Fruit fly (Drosophila melanogaster) whole organism, embryonic: ENCODE measurements around the gene lili.

ENCODE experiments used
- Ada2b ChIP-seq: fragments of 200-800 bp; sonication (Bioruptor generic); IDR thresholded peaks from 2 replicates; pipeline ENCODE4 v1.3.6; 2022; ENCODE audit warnings: missing biosample characterization, missing genetic modification characterization
- CG10654 ChIP-seq: fragments of 200-800 bp; sonication (Bioruptor generic); optimal IDR thresholded peaks from 2 replicates; lab custom pipeline; 2016; ENCODE audit warnings: missing biosample characterization, missing genetic modification characterization
- CG11398 ChIP-seq: fragments of 200-800 bp; sonication (Bioruptor generic); optimal IDR thresholded peaks from 2 replicates; lab custom pipeline; 2016; ENCODE audit warnings: missing biosample characterization, missing genetic modification characterization
- CG11695 ChIP-seq: fragments of 200-800 bp; sonication (Bioruptor generic); IDR thresholded peaks from 3 replicates; pipeline ENCODE4 v1.3.6; 2022; ENCODE audit warnings: missing biosample characterization, missing genetic modification characterization
- CG12236 ChIP-seq: fragments of 200-800 bp; sonication (Bioruptor generic); optimal IDR thresholded peaks from 2 replicates; lab custom pipeline; 2016; ENCODE audit warnings: missing biosample characterization, missing genetic modification characterization
- CG13296 ChIP-seq: fragments of 200-800 bp; sonication (Bioruptor generic); optimal IDR thresholded peaks from 3 replicates; lab custom pipeline; 2018; ENCODE audit warnings: missing biosample characterization, mild to moderate bottlenecking, missing genetic modification characterization
- CG16815 ChIP-seq: fragments of 200-800 bp; sonication (Bioruptor generic); optimal IDR thresholded peaks from 3 replicates; lab custom pipeline; 2017; ENCODE audit warnings: missing biosample characterization, mild to moderate bottlenecking, missing genetic modification characterization
- CG17385 ChIP-seq: fragments of 200-800 bp; sonication (Bioruptor generic); optimal IDR thresholded peaks from 3 replicates; lab custom pipeline; 2018; ENCODE audit warnings: missing biosample characterization, mild to moderate bottlenecking, missing genetic modification characterization
- CG1832 ChIP-seq: fragments of 200-800 bp; sonication (Bioruptor generic); optimal IDR thresholded peaks from 2 replicates; lab custom pipeline; 2017; ENCODE audit warnings: missing biosample characterization, mild to moderate bottlenecking, missing genetic modification characterization, inconsistent platforms
- CG18619 ChIP-seq: fragments of 200-800 bp; sonication (Bioruptor generic); optimal IDR thresholded peaks from 3 replicates; lab custom pipeline; 2017; ENCODE audit warnings: missing biosample characterization, mild to moderate bottlenecking, missing genetic modification characterization
- CG2199 ChIP-seq: fragments of 200-800 bp; sonication (Bioruptor generic); IDR thresholded peaks from 3 replicates; pipeline ENCODE4 v1.3.6; 2022; ENCODE audit warnings: missing biosample characterization, missing genetic modification characterization
- CG32532 ChIP-seq: fragments of 200-800 bp; sonication (Bioruptor generic); IDR thresholded peaks from 2 replicates; pipeline ENCODE4 v1.3.6; 2022; ENCODE audit warnings: missing biosample characterization, missing genetic modification characterization
- CG4328 ChIP-seq: fragments of 200-800 bp; sonication (Bioruptor generic); optimal IDR thresholded peaks from 3 replicates; lab custom pipeline; 2017; ENCODE audit warnings: missing biosample characterization, missing genetic modification reagents, missing genetic modification characterization
- CG4360 ChIP-seq: fragments of 200-800 bp; sonication (Bioruptor generic); IDR thresholded peaks from 2 replicates; pipeline ENCODE4 v1.3.6; 2022; ENCODE audit warnings: missing biosample characterization, missing genetic modification characterization
- CG6791 ChIP-seq: fragments of 200-800 bp; sonication (Bioruptor generic); IDR thresholded peaks from 3 replicates; pipeline ENCODE4 v1.3.6; 2022; ENCODE audit warnings: missing biosample characterization, missing genetic modification characterization; ENCODE audit not compliant: partially characterized antibody
- CG6854 ChIP-seq: fragments of 200-800 bp; sonication (Bioruptor generic); optimal IDR thresholded peaks from 3 replicates; lab custom pipeline; 2017; ENCODE audit warnings: missing biosample characterization, mild to moderate bottlenecking, missing genetic modification characterization
- CG7556 ChIP-seq: fragments of 200-800 bp; sonication (Bioruptor generic); optimal IDR thresholded peaks from 2 replicates; lab custom pipeline; 2017; ENCODE audit warnings: missing biosample characterization, mild to moderate bottlenecking, missing genetic modification characterization
- CG8089 ChIP-seq: fragments of 200-800 bp; sonication (Bioruptor generic); optimal IDR thresholded peaks from 3 replicates; lab custom pipeline; 2016; ENCODE audit warnings: missing biosample characterization, missing genetic modification characterization
- CG8765 ChIP-seq: fragments of 200-800 bp; sonication (Bioruptor generic); IDR thresholded peaks from 2 replicates; pipeline ENCODE4 v1.3.6; 2022; ENCODE audit warnings: missing biosample characterization, missing genetic modification characterization
- CG8924 ChIP-seq: fragments of 200-800 bp; optimal IDR thresholded peaks from 3 replicates; lab custom pipeline; 2019; ENCODE audit warnings: missing biosample characterization, mild to moderate bottlenecking, missing genetic modification characterization, moderate library complexity
- CG8944 ChIP-seq: fragments of 200-800 bp; sonication (Bioruptor generic); optimal IDR thresholded peaks from 3 replicates; lab custom pipeline; 2016; ENCODE audit warnings: missing biosample characterization, missing genetic modification characterization
- Fer1 ChIP-seq: fragments of 200-800 bp; sonication (Bioruptor generic); optimal IDR thresholded peaks from 2 replicates; lab custom pipeline; 2017; ENCODE audit warnings: missing biosample characterization, mild to moderate bottlenecking, missing genetic modification characterization
- Fer3 ChIP-seq: fragments of 200-800 bp; sonication (Bioruptor generic); optimal IDR thresholded peaks from 2 replicates; lab custom pipeline; 2018; ENCODE audit warnings: missing biosample characterization, mild to moderate bottlenecking, missing genetic modification characterization, moderate library complexity
- HLH3B ChIP-seq: fragments of 200-800 bp; sonication (Bioruptor generic); IDR thresholded peaks from 2 replicates; pipeline ENCODE4 v1.3.6; 2022; ENCODE audit warnings: missing biosample characterization, missing genetic modification characterization
- Hsf ChIP-seq: fragments of 200-800 bp; sonication (Bioruptor generic); optimal IDR thresholded peaks from 3 replicates; lab custom pipeline; 2016; ENCODE audit warnings: missing biosample characterization, missing genetic modification characterization
- NFAT ChIP-seq: fragments of 200-800 bp; sonication (Bioruptor generic); IDR thresholded peaks from 2 replicates; pipeline ENCODE4 v1.3.6; 2022; ENCODE audit warnings: missing biosample characterization, missing genetic modification characterization
- Ptx1 ChIP-seq: fragments of 200-800 bp; sonication (Bioruptor generic); IDR thresholded peaks from 2 replicates; pipeline ENCODE4 v1.3.6; 2022; ENCODE audit warnings: missing biosample characterization, missing genetic modification characterization
- Stat92E ChIP-seq, 3 experiments: fragments of >200 bp in 2 of 3; fragments of 200-800 bp in 1 of 3; sonication (Bioruptor generic) in 1 of 3; optimal IDR thresholded peaks; 2 replicates each; lab custom pipeline; 2017 to 2019; ENCODE audit warnings: missing biosample characterization in 3 of 3, missing genetic modification characterization in 3 of 3, mild to moderate bottlenecking in 1 of 3, moderate library complexity in 1 of 3
- Xbp1 ChIP-seq: fragments of 200-800 bp; sonication (Bioruptor generic); optimal IDR thresholded peaks from 3 replicates; lab custom pipeline; 2016; ENCODE audit warnings: missing biosample characterization, mild to moderate bottlenecking, missing genetic modification characterization
- YL-1 ChIP-seq: fragments of 200-800 bp; sonication (Bioruptor generic); optimal IDR thresholded peaks from 3 replicates; lab custom pipeline; 2017; ENCODE audit warnings: missing biosample characterization, mild to moderate bottlenecking, missing genetic modification characterization
- ab ChIP-seq: fragments of 200-800 bp; sonication (Bioruptor generic); optimal IDR thresholded peaks from 2 replicates; lab custom pipeline; 2016; ENCODE audit warnings: missing biosample characterization, missing genetic modification characterization
- abd-A ChIP-seq: fragments of 200-800 bp; sonication (Bioruptor generic); optimal IDR thresholded peaks from 3 replicates; lab custom pipeline; 2019; ENCODE audit warnings: missing biosample characterization, mild to moderate bottlenecking, missing genetic modification characterization, moderate library complexity
- cad ChIP-seq: fragments of >200 bp; optimal IDR thresholded peaks from 2 replicates; lab custom pipeline; 2017; ENCODE audit warnings: missing biosample characterization, missing genetic modification characterization
- cg ChIP-seq: fragments of 200-800 bp; sonication (Bioruptor generic); optimal IDR thresholded peaks from 3 replicates; lab custom pipeline; 2019; ENCODE audit warnings: missing biosample characterization, mild to moderate bottlenecking, missing genetic modification characterization, moderate library complexity
- ci ChIP-seq: fragments of 200-800 bp; sonication (Bioruptor generic); IDR thresholded peaks from 3 replicates; pipeline ENCODE4 v1.3.6; 2022; ENCODE audit warnings: missing biosample characterization, missing genetic modification characterization
- danr ChIP-seq: fragments of 200-800 bp; sonication (Bioruptor generic); IDR thresholded peaks from 2 replicates; pipeline ENCODE4 v1.3.6; 2022; ENCODE audit warnings: missing biosample characterization, missing genetic modification characterization
- dati ChIP-seq: fragments of 200-800 bp; sonication (Bioruptor generic); IDR thresholded peaks from 2 replicates; pipeline ENCODE4 v1.3.6; 2022; ENCODE audit warnings: missing biosample characterization, missing genetic modification characterization
- fd96Cb ChIP-seq: fragments of 200-800 bp; sonication (Bioruptor generic); optimal IDR thresholded peaks from 2 replicates; lab custom pipeline; 2018; ENCODE audit warnings: missing biosample characterization, mild to moderate bottlenecking, missing genetic modification characterization, moderate library complexity
- gro ChIP-seq: fragments of 200-800 bp; sonication (Bioruptor generic); optimal IDR thresholded peaks from 2 replicates; lab custom pipeline; 2016; ENCODE audit warnings: missing biosample characterization, missing genetic modification characterization
- klu ChIP-seq: fragments of 200-800 bp; sonication (Bioruptor generic); IDR thresholded peaks from 2 replicates; pipeline ENCODE4 v1.3.6; 2022; ENCODE audit warnings: missing biosample characterization, missing genetic modification characterization
- lov ChIP-seq, 2 experiments: fragments of 200-800 bp in 1 of 2; fragments of >200 bp in 1 of 2; sonication (Bioruptor generic) in 1 of 2; IDR thresholded peaks in 1 of 2; optimal IDR thresholded peaks in 1 of 2; 2 replicates in 1 of 2; 3 replicates in 1 of 2; pipeline versions ENCODE4 v1.3.6 to Lab custom; 2017 to 2022; ENCODE audit warnings: missing biosample characterization in 1 of 2, missing genetic modification characterization in 1 of 2
- pnt ChIP-seq: fragments of 200-800 bp; sonication (Bioruptor generic); optimal IDR thresholded peaks from 3 replicates; lab custom pipeline; 2016; ENCODE audit warnings: missing biosample characterization, missing genetic modification characterization
- pros ChIP-seq: fragments of 200-800 bp; sonication (Bioruptor generic); optimal IDR thresholded peaks from 3 replicates; lab custom pipeline; 2019; ENCODE audit warnings: missing biosample characterization, mild to moderate bottlenecking, missing genetic modification characterization, moderate library complexity
- row ChIP-seq: fragments of 200-800 bp; sonication (Bioruptor generic); IDR thresholded peaks from 3 replicates; pipeline ENCODE4 v1.3.6; 2022; ENCODE audit warnings: missing biosample characterization, missing genetic modification characterization
- sens-2 ChIP-seq: fragments of 200-800 bp; sonication (Bioruptor generic); IDR thresholded peaks from 2 replicates; pipeline ENCODE4 v1.3.6; 2022; ENCODE audit warnings: missing biosample characterization, missing genetic modification characterization
- sim ChIP-seq: fragments of 200-800 bp; sonication (Bioruptor generic); IDR thresholded peaks from 2 replicates; pipeline ENCODE4 v1.3.6; 2022; ENCODE audit warnings: missing biosample characterization, missing genetic modification characterization
- sisA ChIP-seq: fragments of 200-800 bp; sonication (Bioruptor generic); IDR thresholded peaks from 2 replicates; pipeline ENCODE4 v1.3.6; 2022; ENCODE audit warnings: missing biosample characterization, missing genetic modification characterization
- wek ChIP-seq: fragments of 200-800 bp; sonication (Bioruptor generic); optimal IDR thresholded peaks from 3 replicates; lab custom pipeline; 2018; ENCODE audit warnings: missing biosample characterization, mild to moderate bottlenecking, missing genetic modification characterization, moderate library complexity
- zen2 ChIP-seq: fragments of 200-800 bp; sonication (Bioruptor generic); IDR thresholded peaks from 3 replicates; pipeline ENCODE4 v1.3.6; 2022; ENCODE audit warnings: missing biosample characterization, missing genetic modification characterization; ENCODE audit not compliant: partially characterized antibody

The lili gene

DNA sequence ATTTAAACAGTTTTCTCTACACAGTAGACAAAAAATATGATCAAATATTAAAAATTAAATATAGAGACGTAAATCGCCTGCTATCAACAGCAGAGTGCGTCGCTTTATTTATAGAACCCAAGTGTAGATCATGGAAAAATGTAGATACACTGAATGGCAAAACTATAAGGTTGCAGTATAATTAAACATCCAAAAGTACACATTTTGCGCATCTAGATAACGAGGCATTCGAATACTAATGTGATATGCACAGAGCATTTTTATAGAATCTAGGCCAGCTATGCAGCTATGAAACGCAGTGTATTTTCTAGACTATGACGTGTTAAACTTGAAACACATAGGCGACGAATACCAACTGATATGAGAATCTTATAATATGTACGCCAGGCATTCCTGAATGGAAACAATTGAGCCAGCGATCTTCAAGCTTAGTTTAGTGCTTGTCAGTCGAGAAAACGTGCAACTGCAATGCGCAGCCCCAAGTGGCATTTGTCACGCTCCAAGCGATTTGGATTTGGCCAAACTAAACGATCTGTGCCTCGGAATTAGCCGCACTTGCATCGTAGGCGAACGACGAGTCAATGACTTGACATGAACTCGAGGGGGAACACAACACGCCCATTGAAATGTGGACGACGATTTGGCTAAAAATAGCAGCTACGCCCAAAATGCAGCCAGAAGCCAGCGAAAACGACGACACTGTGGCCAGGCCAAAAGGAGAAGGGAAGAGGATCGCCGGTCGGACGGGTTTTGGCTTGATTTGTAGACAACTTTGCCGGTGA lies 2.8 kb downstream of the lili start (continued):
- peak; percentile 35 for TF ChIP-seq YL-1 (GFP tag; lab: Kevin White, UChicago)
- TF ChIP-seq CG11695: peak; percentile 98
- peak; percentile 60 for TF ChIP-seq CG16815 (GFP tag; lab: Kevin White, UChicago)
- peak; percentile 49; the same call in 1 of the 2 replicates for TF ChIP-seq CG4360 (GFP tag; lab: Robert Waterston, UW)
- TF ChIP-seq CG8924 (tag; lab: Kevin White, UChicago): peak; percentile 86
- peak; percentile 88 for TF ChIP-seq Hsf (GFP tag; lab: Kevin White, UChicago)
- TF ChIP-seq CG6854 (GFP tag; lab: Kevin White, UChicago): peak; percentile 77
- TF ChIP-seq CG32532 (GFP tag; lab: Robert Waterston, UW): peak; percentile 95
- peak; percentile 71 for TF ChIP-seq CG11398 (GFP tag; lab: Kevin White, UChicago)
- peak; percentile 86 for TF ChIP-seq CG18619 (GFP tag; lab: Kevin White, UChicago)
- peak; percentile 68 for TF ChIP-seq klu (GFP tag; lab: Robert Waterston, UW)
- TF ChIP-seq pnt (GFP tag; lab: Kevin White, UChicago): peak; percentile 70
- TF ChIP-seq CG13296 (GFP tag; lab: Kevin White, UChicago): peak; percentile 91
- TF ChIP-seq CG6791 (GFP tag; lab: Robert Waterston, UW): no peak
- TF ChIP-seq Ada2b (GFP tag; lab: Robert Waterston, UW): peak; percentile 90
- no peak for TF ChIP-seq CG1832 (GFP tag; lab: Kevin White, UChicago)
- peak; percentile 90 for TF ChIP-seq NFAT (GFP tag; lab: Robert Waterston, UW)
- TF ChIP-seq HLH3B (GFP tag; lab: Robert Waterston, UW): peak; percentile 89
- peak; percentile 77; the same call in 2 of the 3 replicates for TF ChIP-seq CG2199 (GFP tag; lab: Robert Waterston, UW)
- peak; percentile 93 for TF ChIP-seq row (GFP tag; lab: Robert Waterston, UW)
- TF ChIP-seq CG8089 (GFP tag; lab: Kevin White, UChicago): peak; percentile 74
- TF ChIP-seq CG10654 (GFP tag; lab: Kevin White, UChicago): peak; percentile 67
- TF ChIP-seq Fer1 (GFP tag; lab: Kevin White, UChicago): peak; percentile 88
- TF ChIP-seq wek (GFP tag; lab: Kevin White, UChicago): peak; percentile 77
- no peak for TF ChIP-seq zen2 (GFP tag; lab: Robert Waterston, UW)
- peak; percentile 94 for TF ChIP-seq ci (GFP tag; lab: Robert Waterston, UW)
- peak; percentile 91 for TF ChIP-seq Xbp1
- peak; percentile 20; the same call in 1 of the 2 replicates for TF ChIP-seq CG8765 (GFP tag; lab: Robert Waterston, UW)
- peak in 1 of 3 experiments; percentile 6 for TF ChIP-seq Stat92E (GFP tag; optimal IDR thresholded peaks at IDR 0.05; lab: Kevin White, UChicago)
- TF ChIP-seq CG8944 (GFP tag; lab: Kevin White, UChicago): peak; percentile 78
- no peak for TF ChIP-seq lov (optimal IDR thresholded peaks at IDR 0.05; lab: Kevin White, UChicago)
- TF ChIP-seq lov (GFP tag; IDR thresholded peaks at IDR 0.05; lab: Robert Waterston, UW): peak; percentile 73; the same call in 2 of the 3 replicates
- TF ChIP-seq Fer3 (tag; lab: Kevin White, UChicago): peak; percentile 90
- TF ChIP-seq CG7556 (GFP tag; lab: Kevin White, UChicago): peak; percentile 80
- TF ChIP-seq Ptx1 (GFP tag; lab: Robert Waterston, UW): peak; percentile 86
- TF ChIP-seq cg (GFP tag; lab: Kevin White, UChicago): no peak
- peak; percentile 89 for TF ChIP-seq CG17385
- peak; percentile 87 for TF ChIP-seq sisA (GFP tag; lab: Robert Waterston, UW)
- TF ChIP-seq fd96Cb (tag; lab: Kevin White, UChicago): peak; percentile 88
- TF ChIP-seq pros: no peak
- TF ChIP-seq danr: peak; percentile 75
- no peak for TF ChIP-seq abd-A (tag; lab: Kevin White, UChicago)
- TF ChIP-seq CG4328 (GFP tag; lab: Kevin White, UChicago): peak; percentile 69
- peak; percentile 52 for TF ChIP-seq CG12236 (GFP tag; lab: Kevin White, UChicago)
- no peak for TF ChIP-seq cad (GFP tag; lab: Kevin White, UChicago)
- peak; percentile 78 for TF ChIP-seq ab (GFP tag; lab: Kevin White, UChicago)
- peak; percentile 91 for TF ChIP-seq gro (GFP tag; lab: Kevin White, UChicago)
- peak; percentile 71; the same call in 1 of the 2 replicates for TF ChIP-seq sens-2
- TF ChIP-seq sim (GFP tag; lab: Robert Waterston, UW): 0 out of 2 replicates have a peak, but pooled peaks have one; percentile 12
- peak; percentile 65 for TF ChIP-seq dati
